Fruit fly (Drosophila melanogaster) whole organism, embryonic: ENCODE results near the gene osk.

Experiments used
- CG10366 ChIP-seq: fragments of 200-800 bp; sonication (Bioruptor generic); IDR thresholded peaks from 2 replicates; pipeline ENCODE4 v1.3.6; 2022; ENCODE audit warnings: missing biosample characterization, missing genetic modification characterization
- CG10543 ChIP-seq: fragments of 200-800 bp; sonication (Bioruptor generic); optimal IDR thresholded peaks from 3 replicates; lab custom pipeline; 2017; ENCODE audit warnings: missing biosample characterization, mild to moderate bottlenecking, missing genetic modification characterization, moderate library complexity
- CG12391 ChIP-seq: fragments of 200-800 bp; sonication (Bioruptor generic); optimal IDR thresholded peaks from 3 replicates; lab custom pipeline; 2018; ENCODE audit warnings: missing biosample characterization, mild to moderate bottlenecking, missing genetic modification characterization, moderate library complexity
- CG1647 ChIP-seq: fragments of 200-800 bp; sonication (Bioruptor generic); optimal IDR thresholded peaks from 3 replicates; lab custom pipeline; 2016; ENCODE audit warnings: missing biosample characterization, missing genetic modification characterization
- CG16863 ChIP-seq: fragments of 200-800 bp; sonication (Bioruptor generic); optimal IDR thresholded peaks from 3 replicates; lab custom pipeline; 2016; ENCODE audit warnings: missing biosample characterization, missing genetic modification characterization
- CG18262 ChIP-seq: fragments of 200-800 bp; optimal IDR thresholded peaks from 3 replicates; lab custom pipeline; 2019; ENCODE audit warnings: missing biosample characterization, mild to moderate bottlenecking, missing genetic modification characterization, moderate library complexity
- CG18764 ChIP-seq: fragments of 200-800 bp; sonication (Bioruptor generic); optimal IDR thresholded peaks from 3 replicates; lab custom pipeline; 2016; ENCODE audit warnings: missing biosample characterization, missing genetic modification characterization
- CG2202 ChIP-seq: fragments of 200-800 bp; sonication (Bioruptor generic); optimal IDR thresholded peaks from 2 replicates; lab custom pipeline; 2018; ENCODE audit warnings: missing biosample characterization, mild to moderate bottlenecking, missing genetic modification characterization
- CG31224 ChIP-seq: fragments of 200-800 bp; sonication (Bioruptor generic); IDR thresholded peaks from 2 replicates; pipeline ENCODE4 v1.3.6; 2022; ENCODE audit warnings: missing biosample characterization, missing genetic modification characterization
- CG31388 ChIP-seq: fragments of 200-800 bp; sonication (Bioruptor generic); optimal IDR thresholded peaks from 2 replicates; lab custom pipeline; 2016; ENCODE audit warnings: missing biosample characterization, missing genetic modification characterization
- CG33557 ChIP-seq: fragments of 200-800 bp; sonication (Bioruptor generic); optimal IDR thresholded peaks from 2 replicates; lab custom pipeline; 2019; ENCODE audit warnings: missing biosample characterization, mild to moderate bottlenecking, missing genetic modification characterization, moderate library complexity
- CG3995 ChIP-seq: fragments of 200-800 bp; sonication (Bioruptor generic); optimal IDR thresholded peaks from 3 replicates; lab custom pipeline; 2016; ENCODE audit warnings: missing biosample characterization, missing genetic modification characterization
- CG4328 ChIP-seq: fragments of 200-800 bp; sonication (Bioruptor generic); optimal IDR thresholded peaks from 3 replicates; lab custom pipeline; 2017; ENCODE audit warnings: missing biosample characterization, missing genetic modification reagents, missing genetic modification characterization
- CG7556 ChIP-seq: fragments of 200-800 bp; sonication (Bioruptor generic); optimal IDR thresholded peaks from 2 replicates; lab custom pipeline; 2017; ENCODE audit warnings: missing biosample characterization, mild to moderate bottlenecking, missing genetic modification characterization
- CG7963 ChIP-seq: fragments of 200-800 bp; sonication (Bioruptor generic); IDR thresholded peaks from 3 replicates; pipeline ENCODE4 v1.3.6; 2022; ENCODE audit warnings: missing biosample characterization, missing genetic modification characterization; ENCODE audit not compliant: partially characterized antibody
- CG8089 ChIP-seq: fragments of 200-800 bp; sonication (Bioruptor generic); optimal IDR thresholded peaks from 3 replicates; lab custom pipeline; 2016; ENCODE audit warnings: missing biosample characterization, missing genetic modification characterization
- CG8281 ChIP-seq: fragments of 200-800 bp; sonication (Bioruptor generic); optimal IDR thresholded peaks from 2 replicates; lab custom pipeline; 2018; ENCODE audit warnings: missing biosample characterization, mild to moderate bottlenecking, missing genetic modification characterization, moderate library complexity
- CTCF ChIP-seq: fragments of 200-800 bp; sonication (Bioruptor generic); optimal IDR thresholded peaks from 2 replicates; lab custom pipeline; 2017; ENCODE audit warnings: missing biosample characterization, mild to moderate bottlenecking, missing genetic modification characterization, moderate library complexity
- Doc2 ChIP-seq: fragments of 200-800 bp; sonication (Bioruptor generic); IDR thresholded peaks from 2 replicates; pipeline ENCODE4 v1.3.6; 2022; ENCODE audit warnings: missing biosample characterization, missing genetic modification characterization
- E2f2 ChIP-seq: fragments of 200-800 bp; sonication (Bioruptor generic); IDR thresholded peaks from 2 replicates; pipeline ENCODE4 v1.3.6; 2022; ENCODE audit warnings: missing biosample characterization, missing genetic modification characterization
- Hey ChIP-seq: fragments of 200-800 bp; sonication (Bioruptor generic); optimal IDR thresholded peaks from 3 replicates; lab custom pipeline; 2018; ENCODE audit warnings: missing biosample characterization, mild to moderate bottlenecking, missing genetic modification characterization
- Lhr ChIP-seq: fragments of 200-800 bp; sonication (Bioruptor generic); optimal IDR thresholded peaks from 3 replicates; lab custom pipeline; 2017; ENCODE audit warnings: mild to moderate bottlenecking, missing biosample characterization, missing genetic modification reagents, missing genetic modification characterization
- MBD-R2 ChIP-seq: fragments of 200-800 bp; sonication (Bioruptor generic); IDR thresholded peaks from 2 replicates; pipeline ENCODE4 v1.3.6; 2022; ENCODE audit warnings: missing biosample characterization, missing genetic modification characterization
- Neu2 ChIP-seq: fragments of 200-800 bp; sonication (Bioruptor generic); optimal IDR thresholded peaks from 3 replicates; lab custom pipeline; 2016; ENCODE audit warnings: missing biosample characterization, missing genetic modification characterization, borderline replicate concordance
- PHDP ChIP-seq: fragments of 200-800 bp; sonication (Bioruptor generic); optimal IDR thresholded peaks from 3 replicates; lab custom pipeline; 2018; ENCODE audit warnings: missing biosample characterization, mild to moderate bottlenecking, missing genetic modification characterization, moderate library complexity
- Rx ChIP-seq: fragments of 200-800 bp; sonication (Bioruptor generic); IDR thresholded peaks from 2 replicates; pipeline ENCODE4 v1.3.6; 2022; ENCODE audit warnings: missing biosample characterization, missing genetic modification characterization
- Side ChIP-seq: fragments of 200-800 bp; sonication (Bioruptor generic); optimal IDR thresholded peaks from 2 replicates; lab custom pipeline; 2016; ENCODE audit warnings: missing biosample characterization, missing genetic modification characterization
- Spps ChIP-seq: fragments of 200-800 bp; sonication (Bioruptor generic); optimal IDR thresholded peaks from 2 replicates; lab custom pipeline; 2018; ENCODE audit warnings: missing biosample characterization, mild to moderate bottlenecking, missing genetic modification characterization
- abd-A ChIP-seq: fragments of 200-800 bp; sonication (Bioruptor generic); optimal IDR thresholded peaks from 3 replicates; lab custom pipeline; 2019; ENCODE audit warnings: missing biosample characterization, mild to moderate bottlenecking, missing genetic modification characterization, moderate library complexity
- esg ChIP-seq: fragments of 200-800 bp; sonication (Bioruptor generic); conservative IDR thresholded peaks from 2 replicates; pipeline ENCODE4 v1.3.6; 2022; ENCODE audit warnings: missing biosample characterization, missing genetic modification characterization
- eve ChIP-seq, 2 experiments: fragments of >200 bp; optimal IDR thresholded peaks; 2 replicates each; lab custom pipeline; 2017; ENCODE audit warnings: missing biosample characterization in 2 of 2, missing genetic modification characterization in 2 of 2
- exex ChIP-seq: fragments of 200-800 bp; sonication (Bioruptor generic); optimal IDR thresholded peaks from 4 replicates; lab custom pipeline; 2018; ENCODE audit warnings: missing biosample characterization, mild to moderate bottlenecking, missing genetic modification characterization, moderate library complexity
- grn ChIP-seq: fragments of 200-800 bp; sonication (Bioruptor generic); optimal IDR thresholded peaks from 3 replicates; lab custom pipeline; 2017; ENCODE audit warnings: missing biosample characterization, missing genetic modification characterization
- gsb-n ChIP-seq: fragments of 200-800 bp; sonication (Bioruptor generic); optimal IDR thresholded peaks from 3 replicates; lab custom pipeline; 2018; ENCODE audit warnings: missing biosample characterization, mild to moderate bottlenecking, missing genetic modification characterization
- gt ChIP-seq: fragments of 200-800 bp; sonication (Bioruptor generic); IDR thresholded peaks from 2 replicates; pipeline ENCODE4 v1.3.6; 2022; ENCODE audit warnings: missing biosample characterization, missing genetic modification characterization
- maf-S ChIP-seq: fragments of 200-800 bp; sonication (Bioruptor generic); optimal IDR thresholded peaks from 2 replicates; lab custom pipeline; 2016; ENCODE audit warnings: missing biosample characterization, missing genetic modification characterization
- mld ChIP-seq: fragments of 200-800 bp; sonication (Bioruptor generic); IDR thresholded peaks from 3 replicates; pipeline ENCODE4 v1.3.6; 2022; ENCODE audit warnings: missing biosample characterization, missing genetic modification characterization; ENCODE audit not compliant: partially characterized antibody
- nau ChIP-seq: fragments of 200-800 bp; sonication (Bioruptor generic); optimal IDR thresholded peaks from 3 replicates; lab custom pipeline; 2017; ENCODE audit warnings: missing biosample characterization, mild to moderate bottlenecking, missing genetic modification characterization, missing genetic modification reagents
- oc ChIP-seq: fragments of 200-800 bp; sonication (Bioruptor generic); optimal IDR thresholded peaks from 2 replicates; lab custom pipeline; 2018; ENCODE audit warnings: missing biosample characterization, mild to moderate bottlenecking, missing genetic modification characterization, moderate library complexity
- pan ChIP-seq, 4 experiments: fragments of >200 bp in 3 of 4; fragments of 200-800 bp in 1 of 4; sonication (Bioruptor generic) in 1 of 4; optimal IDR thresholded peaks in 3 of 4; IDR thresholded peaks in 1 of 4; 2 replicates each; pipeline versions ENCODE4 v1.3.6 to Lab custom; 2017 to 2022; ENCODE audit warnings: missing biosample characterization in 2 of 4, missing genetic modification characterization in 2 of 4, mixed read lengths in 1 of 4
- pb ChIP-seq: fragments of 200-800 bp; sonication (Bioruptor generic); optimal IDR thresholded peaks from 3 replicates; lab custom pipeline; 2016; ENCODE audit warnings: missing biosample characterization, missing genetic modification characterization
- peb ChIP-seq: fragments of 200-800 bp; sonication (Bioruptor generic); IDR thresholded peaks from 2 replicates; pipeline ENCODE4 v1.3.6; 2022; ENCODE audit warnings: missing biosample characterization, missing genetic modification characterization
- pzg ChIP-seq: fragments of 200-800 bp; sonication (Bioruptor generic); optimal IDR thresholded peaks from 3 replicates; lab custom pipeline; 2018; ENCODE audit warnings: missing biosample characterization, mild to moderate bottlenecking, missing genetic modification characterization, moderate library complexity
- salm ChIP-seq: fragments of 200-800 bp; sonication (Bioruptor generic); optimal IDR thresholded peaks from 2 replicates; lab custom pipeline; 2018; ENCODE audit warnings: missing biosample characterization, mild to moderate bottlenecking, missing genetic modification characterization
- scrt ChIP-seq: fragments of 200-800 bp; sonication (Bioruptor generic); optimal IDR thresholded peaks from 2 replicates; lab custom pipeline; 2018; ENCODE audit warnings: missing biosample characterization, mild to moderate bottlenecking, missing genetic modification characterization, moderate library complexity
- sd ChIP-seq: fragments of 200-800 bp; sonication (Bioruptor generic); optimal IDR thresholded peaks from 3 replicates; lab custom pipeline; 2018; ENCODE audit warnings: missing biosample characterization, mild to moderate bottlenecking, missing genetic modification characterization, moderate library complexity
- so ChIP-seq: fragments of 200-800 bp; sonication (Bioruptor generic); IDR thresholded peaks from 3 replicates; pipeline ENCODE4 v1.3.6; 2022; ENCODE audit warnings: missing biosample characterization, missing genetic modification characterization
- tll ChIP-seq, 2 experiments: fragments of 200-800 bp in 1 of 2; fragments of >200 bp in 1 of 2; sonication (Bioruptor generic) in 1 of 2; optimal IDR thresholded peaks; 2 replicates each; lab custom pipeline; 2017 to 2019; ENCODE audit warnings: missing biosample characterization in 2 of 2, missing genetic modification characterization in 2 of 2, mild to moderate bottlenecking in 1 of 2, moderate library complexity in 1 of 2
- trh ChIP-seq: fragments of 200-800 bp; sonication (Bioruptor generic); optimal IDR thresholded peaks from 2 replicates; lab custom pipeline; 2016; ENCODE audit warnings: missing biosample characterization, missing genetic modification characterization
- zen2 ChIP-seq: fragments of 200-800 bp; sonication (Bioruptor generic); IDR thresholded peaks from 3 replicates; pipeline ENCODE4 v1.3.6; 2022; ENCODE audit warnings: missing biosample characterization, missing genetic modification characterization; ENCODE audit not compliant: partially characterized antibody

The osk gene

DNA sequence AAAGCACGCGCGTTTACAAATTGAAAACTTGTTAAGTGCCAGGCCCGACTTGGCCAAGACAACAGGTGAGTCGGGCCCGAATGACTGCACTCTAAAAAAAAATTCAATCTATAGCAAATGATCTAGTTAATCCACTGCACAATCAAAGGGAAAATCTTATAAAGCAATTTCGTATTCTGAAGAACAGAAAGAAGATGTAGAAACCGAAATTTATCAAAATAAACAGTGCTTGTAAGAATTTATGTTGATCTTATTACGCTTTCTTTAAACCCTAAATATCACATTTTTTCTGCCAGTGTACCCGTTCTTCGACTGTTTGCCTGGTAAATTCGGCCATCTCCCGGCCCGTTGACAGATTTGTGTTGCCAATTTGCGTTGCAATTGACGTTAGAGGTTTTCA, 38.2 kb upstream of the osk start:
- peak; percentile 36 for TF ChIP-seq CG4328 (GFP tag; lab: Kevin White, UChicago)
- TF ChIP-seq CG7556: peak; percentile 72
- TF ChIP-seq CG2202: peak; percentile 11
- TF ChIP-seq CG8089 (GFP tag; lab: Kevin White, UChicago): peak; percentile 29
- peak; percentile 73 for TF ChIP-seq PHDP (tag; lab: Kevin White, UChicago)
- no peak for TF ChIP-seq zen2 (GFP tag; lab: Robert Waterston, UW)
- TF ChIP-seq CG3995 (GFP tag; lab: Kevin White, UChicago): no peak
- TF ChIP-seq gsb-n (tag; lab: Kevin White, UChicago): peak; percentile 38
- TF ChIP-seq pzg: no peak
- TF ChIP-seq eve (GFP tag; optimal IDR thresholded peaks at IDR 0.05; lab: Kevin White, UChicago): peak in 1 of 2 experiments; percentile 80
- no peak for TF ChIP-seq abd-A (tag; lab: Kevin White, UChicago)
- TF ChIP-seq E2f2: peak; percentile 53
- TF ChIP-seq MBD-R2: no peak
- peak; percentile 74 for TF ChIP-seq CG16863 (GFP tag; lab: Kevin White, UChicago)
- peak; percentile 68 for TF ChIP-seq CG12391 (tag; lab: Kevin White, UChicago)
- TF ChIP-seq gt (GFP tag; lab: Robert Waterston, UW): no peak
- TF ChIP-seq mld (GFP tag; lab: Robert Waterston, UW): no peak
- peak; percentile 65 for TF ChIP-seq CG18262 (tag; lab: Kevin White, UChicago)
- TF ChIP-seq Hey: no peak
- TF ChIP-seq CG10366: peak; percentile 66
- TF ChIP-seq peb (GFP tag; lab: Robert Waterston, UW): no peak
- no peak for TF ChIP-seq Neu2 (GFP tag; lab: Kevin White, UChicago)
- no peak for TF ChIP-seq tll (GFP tag; optimal IDR thresholded peaks at IDR 0.05; lab: Kevin White, UChicago)
- peak; percentile 39 for TF ChIP-seq CG8281 (tag; lab: Kevin White, UChicago)
- peak; percentile 12 for TF ChIP-seq oc (tag; lab: Kevin White, UChicago)
- peak; percentile 46 for TF ChIP-seq scrt (GFP tag; lab: Kevin White, UChicago)
- no peak for TF ChIP-seq exex
- TF ChIP-seq CTCF (GFP tag; lab: Kevin White, UChicago): peak; percentile 16
- no peak for TF ChIP-seq Lhr (GFP tag; lab: Kevin White, UChicago)
- TF ChIP-seq Side (GFP tag; lab: Kevin White, UChicago): peak; percentile 68
- TF ChIP-seq Spps (tag; lab: Kevin White, UChicago): no peak
- no peak for TF ChIP-seq CG31388
- TF ChIP-seq CG10543: peak; percentile 57
- TF ChIP-seq CG31224: no peak
- TF ChIP-seq salm: peak; percentile 59
- TF ChIP-seq CG33557 (GFP tag; lab: Kevin White, UChicago): peak; percentile 36
- TF ChIP-seq Doc2 (GFP tag; lab: Robert Waterston, UW): no peak
- no peak for TF ChIP-seq CG7963 (GFP tag; lab: Robert Waterston, UW)
- TF ChIP-seq trh (GFP tag; lab: Kevin White, UChicago): no peak
- no peak for TF ChIP-seq pan (optimal IDR thresholded peaks at IDR 0.05; lab: Kevin White, UChicago)
- TF ChIP-seq pan (GFP tag; optimal IDR thresholded peaks at IDR 0.05 in 1 of 2, IDR thresholded peaks at IDR 0.05 in 1 of 2): peak in 1 of 2 experiments; percentile 49
- TF ChIP-seq Rx (GFP tag; lab: Robert Waterston, UW): no peak
- TF ChIP-seq maf-S (GFP tag; lab: Kevin White, UChicago): peak; percentile 63
- peak; percentile 21 for TF ChIP-seq CG18764 (GFP tag; lab: Kevin White, UChicago)
- peak; percentile 57 for TF ChIP-seq esg (GFP tag; lab: Robert Waterston, UW)
- TF ChIP-seq nau: peak; percentile 9
- peak; percentile 41 for TF ChIP-seq sd (tag; lab: Kevin White, UChicago)
- TF ChIP-seq so (GFP tag; lab: Robert Waterston, UW): peak; percentile 71; the same call in 1 of the 3 replicates
- TF ChIP-seq grn (GFP tag; lab: Kevin White, UChicago): no peak
- TF ChIP-seq pb (GFP tag; lab: Kevin White, UChicago): peak; percentile 56
- TF ChIP-seq CG1647 (GFP tag; lab: Kevin White, UChicago): peak; percentile 12
